Worm (Caenorhabditis elegans) whole organism, young adult: ENCODE data around the gene M117.3.
"Not testable (repeated sequence)": the region's sequence is repeated elsewhere in the genome, so short reads cannot be mapped to it uniquely, and the experiment has no call there.

Experiments used
- B0035.1 ChIP-seq: sonication (generic microtip); optimal IDR thresholded peaks from 2 replicates; lab custom pipeline; 2016; ENCODE audit warnings: missing genetic modification characterization, mild to moderate bottlenecking, missing compliant biosample characterization, missing genotype, missing genetic modification reagents
- B0261.1 ChIP-seq: sonication (generic microtip); optimal IDR thresholded peaks from 2 replicates; lab custom pipeline; 2016; ENCODE audit warnings: mild to moderate bottlenecking, missing genetic modification characterization, moderate library complexity, missing compliant biosample characterization
- D2030.7 ChIP-seq: fragments of 200-800 bp; sonication (Bioruptor generic); IDR thresholded peaks from 2 replicates; pipeline ENCODE4 v1.3.6; 2022; ENCODE audit warnings: missing genetic modification reagents, missing genetic modification characterization, missing compliant biosample characterization
- F10E7.11 ChIP-seq: sonication (generic microtip); optimal IDR thresholded peaks from 2 replicates; lab custom pipeline; 2017; ENCODE audit warnings: mild to moderate bottlenecking, missing genetic modification characterization, moderate library complexity, missing compliant biosample characterization
- T07F8.4 ChIP-seq: sonication (generic microtip); optimal IDR thresholded peaks from 2 replicates; lab custom pipeline; 2016; ENCODE audit warnings: mild to moderate bottlenecking, missing genetic modification characterization, moderate library complexity, missing compliant biosample characterization
- Y67H2A.10 ChIP-seq: fragments of 200-800 bp; sonication (Bioruptor generic); conservative IDR thresholded peaks from 2 replicates; pipeline ENCODE4 v1.3.6; 2022; ENCODE audit warnings: missing genetic modification reagents, missing genetic modification characterization, missing compliant biosample characterization
- Y79H2A.3 ChIP-seq: fragments of 200-800 bp; sonication (Bioruptor generic); conservative IDR thresholded peaks from 2 replicates; pipeline ENCODE4 v1.3.6; 2022; ENCODE audit warnings: missing genetic modification reagents, missing genetic modification characterization, missing compliant biosample characterization
- Y95B8A.8 ChIP-seq: fragments of 200-800 bp; sonication (Bioruptor generic); IDR thresholded peaks from 2 replicates; pipeline ENCODE4 v1.3.6; 2022; ENCODE audit warnings: missing genetic modification reagents, missing genetic modification characterization, missing compliant biosample characterization
- aptf-3 ChIP-seq: fragments of 200-800 bp; sonication (Bioruptor generic); IDR thresholded peaks from 2 replicates; pipeline ENCODE4 v1.3.6; 2022; ENCODE audit warnings: missing genetic modification characterization, missing compliant biosample characterization
- attf-3 ChIP-seq: fragments of 200-800 bp; sonication (Bioruptor generic); conservative IDR thresholded peaks from 2 replicates; pipeline ENCODE4 v1.3.6; 2022; ENCODE audit warnings: missing genetic modification reagents, missing genetic modification characterization, missing compliant biosample characterization
- bed-1 ChIP-seq: fragments of 200-800 bp; sonication (Bioruptor generic); IDR thresholded peaks from 2 replicates; pipeline ENCODE4 v1.3.6; 2022; ENCODE audit warnings: missing genetic modification reagents, missing genetic modification characterization, missing compliant biosample characterization
- bed-2 ChIP-seq: fragments of 200-800 bp; sonication (Bioruptor generic); IDR thresholded peaks from 2 replicates; pipeline ENCODE4 v1.3.6; 2022; ENCODE audit warnings: missing genetic modification reagents, missing genetic modification characterization, missing compliant biosample characterization
- ceh-27 ChIP-seq: fragments of 200-800 bp; sonication (Bioruptor generic); optimal IDR thresholded peaks from 2 replicates; lab custom pipeline; 2018; ENCODE audit warnings: mild to moderate bottlenecking, missing genetic modification characterization, moderate library complexity, missing compliant biosample characterization
- ceh-79 ChIP-seq: sonication (generic microtip); optimal IDR thresholded peaks from 2 replicates; lab custom pipeline; 2017; ENCODE audit warnings: mild to moderate bottlenecking, missing genetic modification characterization, missing compliant biosample characterization
- dpl-1 ChIP-seq: fragments of 150-350 bp; optimal IDR thresholded peaks from 2 replicates; lab custom pipeline; 2014; ENCODE audit warnings: missing biosample characterization, missing genetic modification reagents, missing genetic modification characterization
- egrh-3 ChIP-seq: fragments of 200-800 bp; sonication (Bioruptor generic); IDR thresholded peaks from 2 replicates; pipeline ENCODE4 v1.3.6; 2022; ENCODE audit warnings: missing genetic modification reagents, missing genetic modification characterization, missing compliant biosample characterization
- ekl-4 ChIP-seq: fragments of 200-800 bp; sonication (Bioruptor generic); IDR thresholded peaks from 2 replicates; pipeline ENCODE4 v1.3.6; 2022; ENCODE audit warnings: missing genetic modification reagents, missing genetic modification characterization, missing compliant biosample characterization
- fkh-3 ChIP-seq: sonication (generic microtip); optimal IDR thresholded peaks from 2 replicates; lab custom pipeline; 2016; ENCODE audit warnings: mild to moderate bottlenecking, missing genetic modification characterization, missing compliant biosample characterization
- him-1 ChIP-seq: sonication (generic microtip); optimal IDR thresholded peaks from 2 replicates; lab custom pipeline; 2016; ENCODE audit warnings: missing genotype, missing genetic modification reagents, missing genetic modification characterization, missing compliant biosample characterization
- hlh-26 ChIP-seq: fragments of 200-800 bp; sonication (Bioruptor generic); conservative IDR thresholded peaks from 2 replicates; pipeline ENCODE4 v1.3.6; 2022; ENCODE audit warnings: missing genetic modification reagents, missing genetic modification characterization, missing compliant biosample characterization
- hmg-1.2 ChIP-seq: fragments of 200-800 bp; sonication (Bioruptor generic); IDR thresholded peaks from 2 replicates; pipeline ENCODE4 v1.3.6; 2022; ENCODE audit warnings: missing genetic modification reagents, missing genetic modification characterization, missing compliant biosample characterization
- hmg-20 ChIP-seq: fragments of 200-800 bp; sonication (Bioruptor generic); IDR thresholded peaks from 2 replicates; pipeline ENCODE4 v1.3.6; 2022; ENCODE audit warnings: missing genetic modification reagents, missing genetic modification characterization, missing compliant biosample characterization
- lin-26 ChIP-seq: fragments of 200-800 bp; sonication (Bioruptor generic); IDR thresholded peaks from 2 replicates; pipeline ENCODE4 v1.3.6; 2022; ENCODE audit warnings: missing genetic modification reagents, missing genetic modification characterization, missing compliant biosample characterization
- lin-40 ChIP-seq: sonication (generic microtip); optimal IDR thresholded peaks from 2 replicates; lab custom pipeline; 2016; ENCODE audit warnings: missing genetic modification characterization, mild to moderate bottlenecking, missing compliant biosample characterization, missing genotype, missing genetic modification reagents
- lir-1 ChIP-seq: fragments of 200-800 bp; sonication (Bioruptor generic); conservative IDR thresholded peaks from 2 replicates; pipeline ENCODE4 v1.3.6; 2022; ENCODE audit warnings: missing genetic modification reagents, missing genetic modification characterization, missing compliant biosample characterization
- madf-10 ChIP-seq: sonication (generic microtip); optimal IDR thresholded peaks from 2 replicates; lab custom pipeline; 2016; ENCODE audit warnings: mild to moderate bottlenecking, missing genetic modification characterization, missing compliant biosample characterization
- mxl-1 ChIP-seq: sonication (generic microtip); optimal IDR thresholded peaks from 2 replicates; lab custom pipeline; 2016; ENCODE audit warnings: missing genetic modification characterization, missing compliant biosample characterization
- nhr-90 ChIP-seq: sonication (generic microtip); optimal IDR thresholded peaks from 2 replicates; lab custom pipeline; 2016; ENCODE audit warnings: missing genotype, mild to moderate bottlenecking, missing genetic modification characterization, missing compliant biosample characterization
- pbrm-1 ChIP-seq: fragments of 200-800 bp; sonication (Bioruptor generic); IDR thresholded peaks from 2 replicates; pipeline ENCODE4 v1.3.6; 2022; ENCODE audit warnings: missing genetic modification reagents, missing genetic modification characterization, missing compliant biosample characterization
- rec-8 ChIP-seq, 2 experiments: sonication (generic microtip); optimal IDR thresholded peaks; 2 replicates each; lab custom pipeline; 2016; ENCODE audit warnings: mild to moderate bottlenecking in 2 of 2, missing genetic modification characterization in 2 of 2, missing genetic modification reagents in 2 of 2, missing genotype in 2 of 2, missing biosample characterization in 1 of 2, missing compliant biosample characterization in 1 of 2, moderate library complexity in 1 of 2
- repo-1 ChIP-seq: sonication (generic microtip); optimal IDR thresholded peaks from 2 replicates; lab custom pipeline; 2017; ENCODE audit warnings: mild to moderate bottlenecking, missing genetic modification characterization, missing compliant biosample characterization
- sdz-38 ChIP-seq: sonication (generic microtip); optimal IDR thresholded peaks from 2 replicates; lab custom pipeline; 2016; ENCODE audit warnings: missing genotype, missing genetic modification characterization, missing compliant biosample characterization
- sea-2 ChIP-seq: fragments of 200-800 bp; sonication (Bioruptor generic); IDR thresholded peaks from 2 replicates; pipeline ENCODE4 v1.3.6; 2022; ENCODE audit warnings: missing genetic modification characterization, missing compliant biosample characterization
- snpc-1.3 ChIP-seq: sonication (generic microtip); optimal IDR thresholded peaks from 2 replicates; lab custom pipeline; 2017; ENCODE audit warnings: missing genetic modification characterization, mild to moderate bottlenecking, missing compliant biosample characterization, antibody characterized with exemption, moderate library complexity, missing genotype, missing genetic modification reagents; ENCODE audit not compliant: insufficient read depth
- tbp1 ChIP-seq: fragments of 200-800 bp; sonication (Bioruptor generic); optimal IDR thresholded peaks from 2 replicates; lab custom pipeline; 2018; ENCODE audit warnings: mild to moderate bottlenecking, missing genetic modification characterization, missing compliant biosample characterization
- ztf-25 ChIP-seq: fragments of 200-800 bp; sonication (Bioruptor generic); IDR thresholded peaks from 2 replicates; pipeline ENCODE4 v1.3.6; 2022; ENCODE audit warnings: missing genetic modification reagents, missing genetic modification characterization, missing compliant biosample characterization
- ztf-28 ChIP-seq: fragments of 200-800 bp; sonication (Bioruptor generic); IDR thresholded peaks from 2 replicates; pipeline ENCODE4 v1.3.6; 2022; ENCODE audit warnings: missing genetic modification reagents, missing genetic modification characterization, missing compliant biosample characterization

M117.3 gene

DNA sequence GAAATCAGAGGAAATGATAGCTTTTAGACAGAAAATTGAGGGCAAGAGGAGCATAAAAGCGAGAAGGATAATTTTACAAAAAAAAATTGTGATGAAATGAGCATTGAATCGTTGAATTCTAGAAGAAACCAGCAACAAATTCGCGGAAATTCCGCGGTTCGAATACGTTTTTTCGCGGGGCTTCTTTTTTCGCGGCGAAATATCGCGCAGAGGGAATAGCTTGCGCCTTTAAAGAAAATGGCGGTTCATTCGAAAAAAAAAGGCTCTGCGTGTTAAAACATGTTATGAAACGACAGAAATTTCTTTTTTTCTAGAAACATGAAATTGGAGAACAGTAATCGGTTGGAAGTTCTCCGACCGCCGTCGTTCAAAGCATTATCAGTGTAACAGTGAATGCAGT is 448 bp downstream of the M117.3 start (continued):
- TF ChIP-seq bed-2: no peak
- TF ChIP-seq hmg-1.2 (GFP tag; lab: Robert Waterston, UW): peak; percentile 51
- TF ChIP-seq T07F8.4 (tag; lab: Kevin White, UChicago): no peak
- no peak for TF ChIP-seq hlh-26 (GFP tag; lab: Robert Waterston, UW)
- TF ChIP-seq D2030.7: peak; percentile 95
- no peak for TF ChIP-seq madf-10 (tag; lab: Kevin White, UChicago)
- TF ChIP-seq snpc-1.3: peak; percentile 26
- peak; percentile 7; the same call in 1 of the 2 replicates for TF ChIP-seq ztf-25
- no peak for TF ChIP-seq nhr-90 (tag; lab: Kevin White, UChicago)
- TF ChIP-seq B0261.1 (tag; lab: Kevin White, UChicago): no peak
- TF ChIP-seq fkh-3: no peak
- no peak for TF ChIP-seq rec-8 (tag; optimal IDR thresholded peaks at IDR 0.05; lab: Kevin White, UChicago)
- no peak for TF ChIP-seq lin-26 (GFP tag; lab: Robert Waterston, UW)
- TF ChIP-seq hmg-20 (GFP tag; lab: Robert Waterston, UW): no peak
- TF ChIP-seq aptf-3: no peak
- TF ChIP-seq sdz-38 (tag; lab: Kevin White, UChicago): no peak
- TF ChIP-seq ekl-4 (GFP tag; lab: Robert Waterston, UW): peak; percentile 83
- TF ChIP-seq ceh-79 (tag; lab: Kevin White, UChicago): no peak
- TF ChIP-seq Y67H2A.10 (GFP tag; lab: Robert Waterston, UW): no peak; the same call in 1 of the 2 replicates
- TF ChIP-seq pbrm-1 (GFP tag; lab: Robert Waterston, UW): peak; percentile 56; the same call in 1 of the 2 replicates
- peak; percentile 85 for TF ChIP-seq Y95B8A.8 (GFP tag; lab: Robert Waterston, UW)
- TF ChIP-seq ztf-28 (GFP tag; lab: Robert Waterston, UW): no peak; the same call in 1 of the 2 replicates
- TF ChIP-seq tbp1: no peak
- TF ChIP-seq lin-40: no peak
- TF ChIP-seq attf-3 (GFP tag; lab: Robert Waterston, UW): no peak
- no peak for TF ChIP-seq him-1 (tag; lab: Kevin White, UChicago)
- TF ChIP-seq mxl-1 (tag; lab: Kevin White, UChicago): no peak
- no peak for TF ChIP-seq ceh-27
- TF ChIP-seq egrh-3 (GFP tag; lab: Robert Waterston, UW): no peak
- TF ChIP-seq B0035.1 (tag; lab: Kevin White, UChicago): no peak

DNA sequence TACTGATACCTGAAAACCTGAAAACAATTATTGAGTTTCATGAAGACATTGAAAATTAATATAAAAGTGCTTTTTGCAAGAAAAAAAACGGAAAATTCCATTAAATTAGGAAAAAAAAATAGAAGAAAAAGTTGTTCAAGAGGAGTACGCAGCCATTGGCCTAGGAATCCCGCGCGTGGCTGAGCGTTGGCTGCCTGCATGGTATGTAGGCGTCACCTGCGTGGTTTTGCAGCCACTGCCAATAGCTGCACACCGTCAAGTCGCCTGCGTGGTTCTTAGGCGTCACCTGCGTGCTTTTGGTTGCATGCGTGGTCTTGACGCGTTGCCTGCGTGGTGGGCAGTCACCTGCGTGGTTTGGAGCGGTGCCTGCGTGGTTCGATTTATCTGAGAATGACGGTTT is 6.0 kb downstream of the M117.3 start, which contains the start of gene M117.6:
Gene M117.6 (minus strand): TSS at position 101 of the 400 bp plus-strand sequence.
- TF ChIP-seq snpc-1.3, repo-1, lir-1: not testable (repeated sequence)

DNA sequence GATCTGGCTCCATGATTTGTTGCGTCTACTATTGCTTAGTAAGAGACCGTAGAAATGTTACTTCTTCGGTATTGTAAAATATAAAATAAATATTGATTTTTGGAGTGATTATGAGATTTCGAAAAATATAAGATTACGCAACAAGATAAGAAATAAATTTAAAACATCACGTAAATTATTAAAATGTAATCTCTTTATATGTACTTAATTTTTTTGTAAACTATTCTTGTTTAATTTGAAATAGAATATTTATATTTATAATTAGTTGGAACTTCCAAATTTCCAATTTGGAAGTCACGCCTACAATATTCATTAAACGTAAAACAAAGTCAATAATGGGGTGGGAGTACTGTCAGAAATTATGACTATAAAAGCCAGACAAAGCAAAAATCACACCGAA is 11.4 kb downstream of the M117.3 start, which contains the start of gene M117.4:
Gene M117.4 (minus strand): TSS at position 101 of the 400 bp plus-strand sequence.
- TF ChIP-seq dpl-1 (GFP tag; lab: Kevin White, UChicago) (no peak), Y79H2A.3 (GFP tag; lab: Robert Waterston, UW) (no peak), sea-2 (GFP tag; lab: Robert Waterston, UW) (no peak), F10E7.11 (tag; lab: Kevin White, UChicago) (no peak), bed-1 (no peak)
